Fruit fly (Drosophila melanogaster) whole organism, embryonic: Measurements from ENCODE around the gene CG1998.

Experiments
- Antp ChIP-seq: fragments of 200-800 bp; sonication (Bioruptor generic); optimal IDR thresholded peaks from 3 replicates; lab custom pipeline; 2016; ENCODE audit warnings: missing biosample characterization, missing genetic modification characterization
- Atf-2 ChIP-seq: fragments of 200-800 bp; sonication (Bioruptor generic); optimal IDR thresholded peaks from 2 replicates; lab custom pipeline; 2016; ENCODE audit warnings: missing biosample characterization, missing genetic modification characterization
- Blimp-1 ChIP-seq: fragments of 200-800 bp; sonication (Bioruptor generic); optimal IDR thresholded peaks from 3 replicates; lab custom pipeline; 2018; ENCODE audit warnings: missing biosample characterization, missing genetic modification characterization, mild to moderate bottlenecking, moderate library complexity, missing genetic modification reagents
- C15 ChIP-seq: fragments of 200-800 bp; sonication (Bioruptor generic); IDR thresholded peaks from 3 replicates; pipeline ENCODE4 v1.3.6; 2022; ENCODE audit warnings: missing biosample characterization, missing genetic modification characterization
- CG13775 ChIP-seq: fragments of 200-800 bp; sonication (Bioruptor generic); optimal IDR thresholded peaks from 3 replicates; lab custom pipeline; 2017; ENCODE audit warnings: missing biosample characterization, mild to moderate bottlenecking, missing genetic modification characterization
- CG30020 ChIP-seq: fragments of 200-800 bp; optimal IDR thresholded peaks from 2 replicates; lab custom pipeline; 2019; ENCODE audit warnings: missing biosample characterization, mild to moderate bottlenecking, missing genetic modification characterization, moderate library complexity
- CG30431 ChIP-seq: fragments of 200-800 bp; sonication (Bioruptor generic); optimal IDR thresholded peaks from 2 replicates; lab custom pipeline; 2017; ENCODE audit warnings: missing biosample characterization, missing genetic modification characterization
- CG3281 ChIP-seq: fragments of 200-800 bp; sonication (Bioruptor generic); optimal IDR thresholded peaks from 3 replicates; lab custom pipeline; 2017; ENCODE audit warnings: missing biosample characterization, mild to moderate bottlenecking, missing genetic modification characterization
- CG34422 ChIP-seq: fragments of 200-800 bp; sonication (Bioruptor generic); IDR thresholded peaks from 3 replicates; pipeline ENCODE4 v1.3.6; 2022; ENCODE audit warnings: missing biosample characterization, missing genetic modification characterization
- CG4404 ChIP-seq: fragments of 200-800 bp; sonication (Bioruptor generic); IDR thresholded peaks from 2 replicates; pipeline ENCODE4 v1.3.6; 2022; ENCODE audit warnings: missing biosample characterization, missing genetic modification characterization
- CG6254 ChIP-seq: fragments of 200-800 bp; sonication (Bioruptor generic); optimal IDR thresholded peaks from 3 replicates; lab custom pipeline; 2017; ENCODE audit warnings: mild to moderate bottlenecking, missing biosample characterization, missing genetic modification reagents, missing genetic modification characterization
- CG6683 ChIP-seq: fragments of 200-800 bp; sonication (Bioruptor generic); optimal IDR thresholded peaks from 2 replicates; lab custom pipeline; 2017; ENCODE audit warnings: missing biosample characterization, mild to moderate bottlenecking, missing genetic modification characterization, missing genetic modification reagents
- CG6765 ChIP-seq: fragments of 200-800 bp; sonication (Bioruptor generic); optimal IDR thresholded peaks from 3 replicates; lab custom pipeline; 2017; ENCODE audit warnings: missing biosample characterization, mild to moderate bottlenecking, missing genetic modification characterization
- CG7786 ChIP-seq: fragments of 200-800 bp; sonication (Bioruptor generic); optimal IDR thresholded peaks from 2 replicates; lab custom pipeline; 2016; ENCODE audit warnings: missing biosample characterization, missing genetic modification characterization
- CoRest ChIP-seq: fragments of 200-800 bp; sonication (Bioruptor generic); optimal IDR thresholded peaks from 3 replicates; lab custom pipeline; 2018; ENCODE audit warnings: missing biosample characterization, mild to moderate bottlenecking, missing genetic modification characterization, moderate library complexity
- D19A ChIP-seq: fragments of 200-800 bp; optimal IDR thresholded peaks from 3 replicates; lab custom pipeline; 2019; ENCODE audit warnings: missing biosample characterization, mild to moderate bottlenecking, missing genetic modification characterization, moderate library complexity
- Doc2 ChIP-seq: fragments of 200-800 bp; sonication (Bioruptor generic); IDR thresholded peaks from 2 replicates; pipeline ENCODE4 v1.3.6; 2022; ENCODE audit warnings: missing biosample characterization, missing genetic modification characterization
- Doc3 ChIP-seq: fragments of 200-800 bp; sonication (Bioruptor generic); IDR thresholded peaks from 3 replicates; pipeline ENCODE4 v1.3.6; 2022; ENCODE audit warnings: missing biosample characterization, missing genetic modification characterization; ENCODE audit not compliant: partially characterized antibody
- Gsc ChIP-seq: fragments of 200-800 bp; sonication (Bioruptor generic); IDR thresholded peaks from 2 replicates; pipeline ENCODE4 v1.3.6; 2022; ENCODE audit warnings: missing biosample characterization, missing genetic modification characterization
- H15 ChIP-seq: fragments of 200-800 bp; sonication (Bioruptor generic); IDR thresholded peaks from 3 replicates; pipeline ENCODE4 v1.3.6; 2022; ENCODE audit warnings: missing biosample characterization, missing genetic modification characterization
- Jarid2 ChIP-seq: fragments of 200-800 bp; sonication (Bioruptor generic); optimal IDR thresholded peaks from 3 replicates; lab custom pipeline; 2017; ENCODE audit warnings: mild to moderate bottlenecking, missing biosample characterization, missing genetic modification reagents, missing genetic modification characterization
- NK7.1 ChIP-seq: fragments of 200-800 bp; sonication (Bioruptor generic); optimal IDR thresholded peaks from 3 replicates; lab custom pipeline; 2016; ENCODE audit warnings: missing biosample characterization, missing genetic modification characterization
- Side ChIP-seq: fragments of 200-800 bp; sonication (Bioruptor generic); optimal IDR thresholded peaks from 2 replicates; lab custom pipeline; 2016; ENCODE audit warnings: missing biosample characterization, missing genetic modification characterization
- TFAM ChIP-seq: fragments of 200-800 bp; sonication (Bioruptor generic); optimal IDR thresholded peaks from 2 replicates; lab custom pipeline; 2017; ENCODE audit warnings: missing biosample characterization, missing genetic modification characterization, inconsistent platforms
- crol ChIP-seq: fragments of 200-800 bp; sonication (Bioruptor generic); IDR thresholded peaks from 2 replicates; pipeline ENCODE4 v1.3.6; 2022; ENCODE audit warnings: missing biosample characterization, missing genetic modification characterization
- dati ChIP-seq: fragments of 200-800 bp; sonication (Bioruptor generic); IDR thresholded peaks from 2 replicates; pipeline ENCODE4 v1.3.6; 2022; ENCODE audit warnings: missing biosample characterization, missing genetic modification characterization
- dimm ChIP-seq: fragments of 200-800 bp; sonication (Bioruptor generic); IDR thresholded peaks from 2 replicates; pipeline ENCODE4 v1.3.6; 2022; ENCODE audit warnings: missing biosample characterization, missing genetic modification characterization
- dmrt99B ChIP-seq: fragments of 200-800 bp; sonication (Bioruptor generic); optimal IDR thresholded peaks from 2 replicates; lab custom pipeline; 2018; ENCODE audit warnings: missing biosample characterization, mild to moderate bottlenecking, missing genetic modification characterization, moderate library complexity
- en ChIP-seq: fragments of 200-800 bp; sonication (Bioruptor generic); optimal IDR thresholded peaks from 2 replicates; lab custom pipeline; 2016; ENCODE audit warnings: missing biosample characterization, missing genetic modification characterization
- eve ChIP-seq, 2 experiments: fragments of >200 bp; optimal IDR thresholded peaks; 2 replicates each; lab custom pipeline; 2017; ENCODE audit warnings: missing biosample characterization in 2 of 2, missing genetic modification characterization in 2 of 2
- exex ChIP-seq: fragments of 200-800 bp; sonication (Bioruptor generic); optimal IDR thresholded peaks from 4 replicates; lab custom pipeline; 2018; ENCODE audit warnings: missing biosample characterization, mild to moderate bottlenecking, missing genetic modification characterization, moderate library complexity
- fd64A ChIP-seq: fragments of 200-800 bp; sonication (Bioruptor generic); optimal IDR thresholded peaks from 3 replicates; lab custom pipeline; 2018; ENCODE audit warnings: missing biosample characterization, mild to moderate bottlenecking, missing genetic modification characterization
- gce ChIP-seq: fragments of 200-800 bp; sonication (Bioruptor generic); IDR thresholded peaks from 3 replicates; pipeline ENCODE4 v1.3.6; 2022; ENCODE audit warnings: missing biosample characterization, missing genetic modification characterization
- gfzf ChIP-seq: fragments of 200-800 bp; sonication (Bioruptor generic); optimal IDR thresholded peaks from 2 replicates; lab custom pipeline; 2016; ENCODE audit warnings: missing biosample characterization, mild to moderate bottlenecking, missing genetic modification characterization, moderate library complexity
- hbn ChIP-seq: fragments of 200-800 bp; sonication (Bioruptor generic); IDR thresholded peaks from 2 replicates; pipeline ENCODE4 v1.3.6; 2022; ENCODE audit warnings: missing biosample characterization, missing genetic modification characterization; ENCODE audit not compliant: partially characterized antibody
- hth ChIP-seq: fragments of >200 bp; optimal IDR thresholded peaks from 2 replicates; lab custom pipeline; 2017; ENCODE audit warnings: inconsistent platforms
- jing ChIP-seq: fragments of 200-800 bp; sonication (Bioruptor generic); optimal IDR thresholded peaks from 2 replicates; lab custom pipeline; 2018; ENCODE audit warnings: missing biosample characterization, mild to moderate bottlenecking, missing genetic modification characterization
- luna ChIP-seq: fragments of 200-800 bp; sonication (Bioruptor generic); optimal IDR thresholded peaks from 2 replicates; lab custom pipeline; 2016; ENCODE audit warnings: missing biosample characterization, missing genetic modification characterization
- scrt ChIP-seq: fragments of 200-800 bp; sonication (Bioruptor generic); optimal IDR thresholded peaks from 2 replicates; lab custom pipeline; 2018; ENCODE audit warnings: missing biosample characterization, mild to moderate bottlenecking, missing genetic modification characterization, moderate library complexity
- sob ChIP-seq: fragments of 200-800 bp; sonication (Bioruptor generic); IDR thresholded peaks from 2 replicates; pipeline ENCODE4 v1.3.6; 2022; ENCODE audit warnings: missing biosample characterization, missing genetic modification characterization
- ssp ChIP-seq: fragments of 200-800 bp; sonication (Bioruptor generic); IDR thresholded peaks from 2 replicates; pipeline ENCODE4 v1.3.6; 2022; ENCODE audit warnings: missing biosample characterization, missing genetic modification characterization
- stc ChIP-seq: fragments of 200-800 bp; sonication (Bioruptor generic); IDR thresholded peaks from 2 replicates; pipeline ENCODE4 v1.3.6; 2022; ENCODE audit warnings: missing biosample characterization, missing genetic modification characterization
- zf30C ChIP-seq: fragments of 200-800 bp; sonication (Bioruptor generic); optimal IDR thresholded peaks from 3 replicates; lab custom pipeline; 2018; ENCODE audit warnings: missing biosample characterization, mild to moderate bottlenecking, missing genetic modification characterization

Gene CG1998

dm6 chrX:13391174-13392040, 21.5 kb downstream of the CG1998 start (continued):
- TF ChIP-seq Blimp-1 (GFP tag; lab: Kevin White, UChicago), result no peak
- no peak for TF ChIP-seq CG34422 (GFP tag; lab: Robert Waterston, UW)
- peak; percentile 29 for TF ChIP-seq Side (GFP tag; lab: Kevin White, UChicago)
- no peak for TF ChIP-seq CG6254
- TF ChIP-seq TFAM (GFP tag; lab: Kevin White, UChicago), result no peak
- TF ChIP-seq D19A, result no peak
- no peak for TF ChIP-seq CG30431 (GFP tag; lab: Kevin White, UChicago)
- peak; percentile 5 for TF ChIP-seq en (GFP tag; lab: Kevin White, UChicago)
- TF ChIP-seq dmrt99B (tag; lab: Kevin White, UChicago), result peak; percentile 13
- TF ChIP-seq Antp (GFP tag; lab: Kevin White, UChicago), result peak; percentile 22
- no peak for TF ChIP-seq jing (GFP tag; lab: Kevin White, UChicago)
- TF ChIP-seq hth (lab: Kevin White, UChicago), result no peak
- TF ChIP-seq CG6683 (GFP tag; lab: Kevin White, UChicago), result no peak
- no peak for TF ChIP-seq dati (GFP tag; lab: Robert Waterston, UW)
- TF ChIP-seq Atf-2, result no peak
- TF ChIP-seq exex (tag; lab: Kevin White, UChicago), result peak; percentile 3
- TF ChIP-seq H15, result 0 out of 3 replicates have a peak, but pooled peaks have one; percentile 38
- TF ChIP-seq dimm (GFP tag; lab: Robert Waterston, UW), result no peak
- peak; percentile 56 for TF ChIP-seq scrt (GFP tag; lab: Kevin White, UChicago)
- no peak for TF ChIP-seq gce
- TF ChIP-seq ssp, result no peak
- TF ChIP-seq crol (GFP tag; lab: Robert Waterston, UW), result no peak
- no peak for TF ChIP-seq Doc3
- TF ChIP-seq hbn (GFP tag; lab: Robert Waterston, UW), result no peak
- TF ChIP-seq CG7786 (GFP tag; lab: Kevin White, UChicago), result peak; percentile 79
- peak; percentile 65 for TF ChIP-seq CoRest
- peak; percentile 54 for TF ChIP-seq CG13775 (GFP tag; lab: Kevin White, UChicago)
- no peak for TF ChIP-seq sob (GFP tag; lab: Robert Waterston, UW)
- peak; percentile 60 for TF ChIP-seq CG4404 (GFP tag; lab: Robert Waterston, UW)
- TF ChIP-seq CG3281, result peak; percentile 82
- TF ChIP-seq luna (GFP tag; lab: Kevin White, UChicago), result peak; percentile 37
- no peak for TF ChIP-seq Gsc (GFP tag; lab: Robert Waterston, UW)
- no peak for TF ChIP-seq Doc2
- TF ChIP-seq gfzf (GFP tag; lab: Kevin White, UChicago), result no peak
- peak; percentile 18 for TF ChIP-seq NK7.1 (GFP tag; lab: Kevin White, UChicago)
- TF ChIP-seq zf30C, result no peak
- no peak for TF ChIP-seq CG30020 (tag; lab: Kevin White, UChicago)
- no peak for TF ChIP-seq Jarid2 (GFP tag; lab: Kevin White, UChicago)
- TF ChIP-seq stc (GFP tag; lab: Robert Waterston, UW), result no peak
- peak; percentile 21 for TF ChIP-seq CG6765 (GFP tag; lab: Kevin White, UChicago)
- TF ChIP-seq fd64A (GFP tag; lab: Kevin White, UChicago), result no peak
- TF ChIP-seq C15 (GFP tag; lab: Robert Waterston, UW), result no peak
- TF ChIP-seq eve (GFP tag; optimal IDR thresholded peaks at IDR 0.05; lab: Kevin White, UChicago), result no peak
